Worm (Caenorhabditis elegans) whole organism, young adult: Measurements from ENCODE around the gene C53D6.4.
A peak's percentile ranks its signal among the peaks of the same experiment; 100 is the strongest.
"Not testable (repeated sequence)": the region's sequence is repeated elsewhere in the genome, so short reads cannot be mapped to it uniquely, and the experiment has no call there.

Experiments used
- B0336.3 ChIP-seq: fragments of 200-800 bp; sonication (Bioruptor generic); IDR thresholded peaks from 2 replicates; pipeline ENCODE4 v1.3.6; 2022; ENCODE audit warnings: missing genetic modification characterization, missing compliant biosample characterization
- C17E4.6 ChIP-seq: fragments of 200-800 bp; sonication (Bioruptor generic); IDR thresholded peaks from 2 replicates; pipeline ENCODE4 v1.3.6; 2022; ENCODE audit warnings: missing genetic modification reagents, missing genetic modification characterization, missing compliant biosample characterization
- D2030.7 ChIP-seq: fragments of 200-800 bp; sonication (Bioruptor generic); IDR thresholded peaks from 2 replicates; pipeline ENCODE4 v1.3.6; 2022; ENCODE audit warnings: missing genetic modification reagents, missing genetic modification characterization, missing compliant biosample characterization
- F33H1.4 ChIP-seq: fragments of 200-800 bp; sonication (Bioruptor generic); IDR thresholded peaks from 2 replicates; pipeline ENCODE4 v1.3.6; 2022; ENCODE audit warnings: missing genetic modification reagents, missing genetic modification characterization, missing compliant biosample characterization
- F49E8.2 ChIP-seq: sonication (generic microtip); optimal IDR thresholded peaks from 3 replicates; lab custom pipeline; 2017; ENCODE audit warnings: missing genetic modification characterization, mild to moderate bottlenecking, missing compliant biosample characterization, antibody characterized with exemption, moderate library complexity; ENCODE audit not compliant: insufficient read depth
- F57C9.4 ChIP-seq: sonication (generic microtip); optimal IDR thresholded peaks from 2 replicates; lab custom pipeline; 2017; ENCODE audit warnings: mild to moderate bottlenecking, missing genetic modification characterization, missing compliant biosample characterization
- K11D2.4 ChIP-seq: fragments of 200-800 bp; sonication (Bioruptor generic); IDR thresholded peaks from 2 replicates; pipeline ENCODE4 v1.3.6; 2022; ENCODE audit warnings: missing genetic modification reagents, missing genetic modification characterization, missing compliant biosample characterization
- K12H6.12 ChIP-seq: fragments of 200-800 bp; sonication (Bioruptor generic); optimal IDR thresholded peaks from 2 replicates; lab custom pipeline; 2018; ENCODE audit warnings: mild to moderate bottlenecking, missing genetic modification characterization, missing compliant biosample characterization
- Y53F4B.3 ChIP-seq: fragments of 200-800 bp; sonication (Bioruptor generic); IDR thresholded peaks from 2 replicates; pipeline ENCODE4 v1.3.6; 2022; ENCODE audit warnings: missing genetic modification reagents, missing genetic modification characterization, missing compliant biosample characterization
- Y56A3A.18 ChIP-seq: fragments of 200-800 bp; sonication (Bioruptor generic); IDR thresholded peaks from 2 replicates; pipeline ENCODE4 v1.3.6; 2022; ENCODE audit warnings: missing genetic modification reagents, missing genetic modification characterization, missing compliant biosample characterization
- Y79H2A.3 ChIP-seq: fragments of 200-800 bp; sonication (Bioruptor generic); conservative IDR thresholded peaks from 2 replicates; pipeline ENCODE4 v1.3.6; 2022; ENCODE audit warnings: missing genetic modification reagents, missing genetic modification characterization, missing compliant biosample characterization
- Y95B8A.8 ChIP-seq: fragments of 200-800 bp; sonication (Bioruptor generic); IDR thresholded peaks from 2 replicates; pipeline ENCODE4 v1.3.6; 2022; ENCODE audit warnings: missing genetic modification reagents, missing genetic modification characterization, missing compliant biosample characterization
- akir-1 ChIP-seq: fragments of 200-800 bp; sonication (Bioruptor generic); optimal IDR thresholded peaks from 2 replicates; lab custom pipeline; 2018; ENCODE audit warnings: mild to moderate bottlenecking, missing genetic modification characterization, moderate library complexity, missing compliant biosample characterization
- aptf-3 ChIP-seq: fragments of 200-800 bp; sonication (Bioruptor generic); IDR thresholded peaks from 2 replicates; pipeline ENCODE4 v1.3.6; 2022; ENCODE audit warnings: missing genetic modification characterization, missing compliant biosample characterization
- attf-6 ChIP-seq: fragments of 200-800 bp; sonication (Bioruptor generic); IDR thresholded peaks from 2 replicates; pipeline ENCODE4 v1.3.6; 2022; ENCODE audit warnings: missing genetic modification reagents, missing genetic modification characterization, missing compliant biosample characterization
- ccch-3 ChIP-seq: fragments of 200-800 bp; sonication (Bioruptor generic); optimal IDR thresholded peaks from 2 replicates; lab custom pipeline; 2018; ENCODE audit warnings: mild to moderate bottlenecking, missing genetic modification characterization, missing compliant biosample characterization
- ceh-91 ChIP-seq: fragments of 200-800 bp; sonication (Bioruptor generic); IDR thresholded peaks from 2 replicates; pipeline ENCODE4 v1.3.6; 2022; ENCODE audit warnings: missing genetic modification reagents, missing genetic modification characterization, missing compliant biosample characterization
- dox-1 ChIP-seq: fragments of 200-800 bp; sonication (Bioruptor generic); IDR thresholded peaks from 2 replicates; pipeline ENCODE4 v1.3.6; 2022; ENCODE audit warnings: missing genetic modification reagents, missing genetic modification characterization, missing compliant biosample characterization
- efl-1 ChIP-seq: fragments of 150-350 bp; optimal IDR thresholded peaks from 2 replicates; lab custom pipeline; 2014; ENCODE audit warnings: missing biosample characterization, missing genetic modification reagents, missing genetic modification characterization
- egrh-3 ChIP-seq: fragments of 200-800 bp; sonication (Bioruptor generic); IDR thresholded peaks from 2 replicates; pipeline ENCODE4 v1.3.6; 2022; ENCODE audit warnings: missing genetic modification reagents, missing genetic modification characterization, missing compliant biosample characterization
- hmg-1.2 ChIP-seq: fragments of 200-800 bp; sonication (Bioruptor generic); IDR thresholded peaks from 2 replicates; pipeline ENCODE4 v1.3.6; 2022; ENCODE audit warnings: missing genetic modification reagents, missing genetic modification characterization, missing compliant biosample characterization
- hsf-1 ChIP-seq: fragments of 200-800 bp; sonication (Bioruptor generic); IDR thresholded peaks from 2 replicates; pipeline ENCODE4 v1.3.6; 2022; ENCODE audit warnings: missing genetic modification reagents, missing genetic modification characterization, missing compliant biosample characterization
- lin-54 ChIP-seq: fragments of 200-800 bp; sonication (Bioruptor generic); optimal IDR thresholded peaks from 2 replicates; lab custom pipeline; 2018; ENCODE audit warnings: mild to moderate bottlenecking, missing genetic modification characterization, missing compliant biosample characterization
- madf-10 ChIP-seq: sonication (generic microtip); optimal IDR thresholded peaks from 2 replicates; lab custom pipeline; 2016; ENCODE audit warnings: mild to moderate bottlenecking, missing genetic modification characterization, missing compliant biosample characterization
- madf-6 ChIP-seq: fragments of 200-800 bp; sonication (Bioruptor generic); IDR thresholded peaks from 2 replicates; pipeline ENCODE4 v1.3.6; 2022; ENCODE audit warnings: missing genetic modification reagents, missing genetic modification characterization, missing compliant biosample characterization
- mel-28 ChIP-seq: sonication (generic microtip); optimal IDR thresholded peaks from 2 replicates; lab custom pipeline; 2016; ENCODE audit warnings: borderline replicate concordance, mild to moderate bottlenecking, missing genetic modification characterization, missing compliant biosample characterization
- nhr-80 ChIP-seq: sonication (generic microtip); optimal IDR thresholded peaks from 2 replicates; lab custom pipeline; 2016; ENCODE audit warnings: missing genetic modification characterization, missing compliant biosample characterization
- nhr-90 ChIP-seq: sonication (generic microtip); optimal IDR thresholded peaks from 2 replicates; lab custom pipeline; 2016; ENCODE audit warnings: missing genotype, mild to moderate bottlenecking, missing genetic modification characterization, missing compliant biosample characterization
- pbrm-1 ChIP-seq: fragments of 200-800 bp; sonication (Bioruptor generic); IDR thresholded peaks from 2 replicates; pipeline ENCODE4 v1.3.6; 2022; ENCODE audit warnings: missing genetic modification reagents, missing genetic modification characterization, missing compliant biosample characterization
- rcor-1 ChIP-seq: fragments of 200-800 bp; sonication (Bioruptor generic); IDR thresholded peaks from 2 replicates; pipeline ENCODE4 v1.3.6; 2022; ENCODE audit warnings: missing genetic modification reagents, missing genetic modification characterization, missing compliant biosample characterization
- rpc-1 ChIP-seq, 2 experiments: fragments of 150-350 bp in 1 of 2; sonication (generic microtip) in 1 of 2; optimal IDR thresholded peaks; 2 replicates each; lab custom pipeline; 2014 to 2018; ENCODE audit warnings: missing biosample characterization in 1 of 2, missing genetic modification characterization in 1 of 2, missing genetic modification reagents in 1 of 2, missing genotype in 1 of 2
- snpc-1.1 ChIP-seq: sonication (generic microtip); optimal IDR thresholded peaks from 2 replicates; lab custom pipeline; 2017; ENCODE audit warnings: missing genetic modification characterization, mild to moderate bottlenecking, missing compliant biosample characterization, antibody characterized with exemption, moderate library complexity, missing genotype, missing genetic modification reagents; ENCODE audit not compliant: insufficient read depth
- snpc-4 ChIP-seq, 5 experiments: fragments of 150-350 bp in 1 of 5; sonication (generic microtip) in 4 of 5; optimal IDR thresholded peaks; 2 replicates each; lab custom pipeline; 2014 to 2018; ENCODE audit warnings: missing genetic modification characterization in 5 of 5, missing biosample characterization in 3 of 5, antibody characterized with exemption in 2 of 5, mild to moderate bottlenecking in 2 of 5, missing compliant biosample characterization in 2 of 5, missing genotype in 2 of 5, moderate library complexity in 2 of 5, missing genetic modification reagents in 1 of 5
- sptf-2 ChIP-seq: fragments of 200-800 bp; sonication (Bioruptor generic); optimal IDR thresholded peaks from 2 replicates; lab custom pipeline; 2018; ENCODE audit warnings: mild to moderate bottlenecking, missing genetic modification characterization, missing compliant biosample characterization
- tbp1 ChIP-seq: fragments of 200-800 bp; sonication (Bioruptor generic); optimal IDR thresholded peaks from 2 replicates; lab custom pipeline; 2018; ENCODE audit warnings: mild to moderate bottlenecking, missing genetic modification characterization, missing compliant biosample characterization
- tbx-9 ChIP-seq: sonication (generic microtip); optimal IDR thresholded peaks from 2 replicates; lab custom pipeline; 2016; ENCODE audit warnings: borderline replicate concordance, missing genetic modification characterization, inconsistent platforms, missing compliant biosample characterization
- tlf-1 ChIP-seq: fragments of 200-800 bp; sonication (Bioruptor generic); optimal IDR thresholded peaks from 2 replicates; lab custom pipeline; 2018; ENCODE audit warnings: mild to moderate bottlenecking, missing genetic modification characterization, missing compliant biosample characterization
- unc-130 ChIP-seq: sonication (generic microtip); optimal IDR thresholded peaks from 2 replicates; lab custom pipeline; 2016; ENCODE audit warnings: missing genetic modification reagents, missing genetic modification characterization, missing compliant biosample characterization
- zfh-2 ChIP-seq: fragments of 200-800 bp; sonication (Bioruptor generic); conservative IDR thresholded peaks from 2 replicates; pipeline ENCODE4 v1.3.6; 2022; ENCODE audit warnings: missing genetic modification reagents, missing genetic modification characterization, missing compliant biosample characterization
- zim-3 ChIP-seq: sonication (generic microtip); optimal IDR thresholded peaks from 2 replicates; lab custom pipeline; 2017; ENCODE audit warnings: mild to moderate bottlenecking, missing genetic modification characterization, moderate library complexity, missing compliant biosample characterization

C53D6.4 gene

DNA sequence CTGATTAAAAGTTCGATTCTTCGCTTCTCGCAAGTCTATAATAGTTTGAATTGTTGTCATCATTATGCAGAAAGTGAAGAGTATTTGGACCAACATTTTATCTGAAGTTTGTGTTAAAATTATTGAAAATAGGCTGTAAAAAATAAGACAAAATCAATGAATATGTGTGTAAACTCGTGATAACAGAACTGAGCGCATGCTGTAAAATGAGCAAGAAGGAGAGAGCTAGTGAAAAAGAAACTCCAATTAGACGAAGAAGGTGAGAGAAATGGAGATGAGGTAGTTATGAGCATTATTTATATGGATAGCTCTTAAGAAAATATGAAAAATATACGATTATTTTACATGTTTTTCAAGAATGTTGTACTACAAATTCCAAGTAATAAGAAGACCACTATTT, at the start of gene C53D6.4:
Gene C53D6.4, minus strand, starts transcription at position 101 of the 400 bp plus-strand sequence.
- TF ChIP-seq Y53F4B.3, result no peak
- no peak for TF ChIP-seq efl-1
- no peak for TF ChIP-seq unc-130
- TF ChIP-seq ccch-3 (GFP tag; lab: Kevin White, UChicago), result no peak
- no peak for TF ChIP-seq nhr-90
- TF ChIP-seq tlf-1, result no peak
- no peak for TF ChIP-seq mel-28
- no peak for TF ChIP-seq F49E8.2 (tag; lab: Kevin White, UChicago)
- no peak for TF ChIP-seq akir-1 (GFP tag; lab: Kevin White, UChicago)
- TF ChIP-seq aptf-3 (GFP tag; lab: Robert Waterston, UW), result no peak
- TF ChIP-seq madf-10 (tag; lab: Kevin White, UChicago), result no peak
- TF ChIP-seq C17E4.6 (GFP tag; lab: Robert Waterston, UW), result no peak
- no peak for TF ChIP-seq sptf-2 (GFP tag; lab: Kevin White, UChicago)
- TF ChIP-seq zim-3 (tag; lab: Kevin White, UChicago), result no peak
- no peak for TF ChIP-seq K11D2.4
- TF ChIP-seq tbx-9 (tag; lab: Kevin White, UChicago), result no peak

DNA sequence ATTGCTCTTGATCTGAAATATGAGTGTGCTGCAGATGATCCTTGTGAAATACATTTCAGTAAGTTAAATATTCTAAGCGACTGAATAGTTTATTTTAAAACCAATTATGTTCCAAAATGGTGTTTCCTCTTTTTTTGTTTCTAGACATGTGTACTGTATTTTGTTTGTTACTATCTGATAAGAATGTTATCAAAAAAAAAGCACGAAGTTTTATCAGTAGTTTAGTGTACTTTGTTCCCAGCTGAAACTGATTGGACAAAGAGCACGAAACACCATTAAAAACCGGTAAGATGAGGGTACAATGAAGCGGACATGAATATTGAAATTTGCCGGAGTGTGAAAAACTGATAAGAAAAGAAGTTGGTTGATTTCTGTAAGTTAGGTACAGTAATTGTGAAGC, 49.4 kb upstream of the C53D6.4 start:
- TF ChIP-seq zfh-2 (GFP tag; lab: Robert Waterston, UW) (no peak), nhr-80 (tag; lab: Kevin White, UChicago) (peak; percentile 47), attf-6 (GFP tag; lab: Robert Waterston, UW) (no peak), F57C9.4 (tag; lab: Kevin White, UChicago) (no peak)

DNA sequence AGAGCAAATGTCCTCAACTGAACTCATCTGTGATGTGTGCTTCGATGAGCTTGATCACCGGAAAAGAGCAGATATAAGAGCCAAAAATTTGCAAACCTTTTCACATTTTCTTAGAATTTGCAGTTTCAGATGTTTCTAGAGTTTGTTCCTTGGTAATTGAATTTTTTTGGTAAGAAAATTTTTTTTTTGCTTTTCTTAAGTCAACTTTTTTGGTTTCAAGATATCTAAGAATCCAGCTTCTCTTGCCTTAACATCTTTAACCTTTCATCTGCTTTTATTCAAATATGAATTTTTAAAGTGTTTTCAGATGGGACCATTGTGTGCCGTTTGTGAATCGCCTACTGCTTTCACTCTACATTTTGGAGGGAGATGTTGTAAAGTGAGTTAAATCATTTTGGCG, 49.0 kb upstream of the C53D6.4 start, which contains the start of gene nhr-11:
Gene nhr-11, plus strand, starts transcription at position 301 of the 400 bp plus-strand sequence.
- no peak for TF ChIP-seq tbx-9 (tag; lab: Kevin White, UChicago)
- TF ChIP-seq K12H6.12 (tag; lab: Kevin White, UChicago), result no peak
- TF ChIP-seq Y56A3A.18 (GFP tag; lab: Robert Waterston, UW), result no peak

DNA sequence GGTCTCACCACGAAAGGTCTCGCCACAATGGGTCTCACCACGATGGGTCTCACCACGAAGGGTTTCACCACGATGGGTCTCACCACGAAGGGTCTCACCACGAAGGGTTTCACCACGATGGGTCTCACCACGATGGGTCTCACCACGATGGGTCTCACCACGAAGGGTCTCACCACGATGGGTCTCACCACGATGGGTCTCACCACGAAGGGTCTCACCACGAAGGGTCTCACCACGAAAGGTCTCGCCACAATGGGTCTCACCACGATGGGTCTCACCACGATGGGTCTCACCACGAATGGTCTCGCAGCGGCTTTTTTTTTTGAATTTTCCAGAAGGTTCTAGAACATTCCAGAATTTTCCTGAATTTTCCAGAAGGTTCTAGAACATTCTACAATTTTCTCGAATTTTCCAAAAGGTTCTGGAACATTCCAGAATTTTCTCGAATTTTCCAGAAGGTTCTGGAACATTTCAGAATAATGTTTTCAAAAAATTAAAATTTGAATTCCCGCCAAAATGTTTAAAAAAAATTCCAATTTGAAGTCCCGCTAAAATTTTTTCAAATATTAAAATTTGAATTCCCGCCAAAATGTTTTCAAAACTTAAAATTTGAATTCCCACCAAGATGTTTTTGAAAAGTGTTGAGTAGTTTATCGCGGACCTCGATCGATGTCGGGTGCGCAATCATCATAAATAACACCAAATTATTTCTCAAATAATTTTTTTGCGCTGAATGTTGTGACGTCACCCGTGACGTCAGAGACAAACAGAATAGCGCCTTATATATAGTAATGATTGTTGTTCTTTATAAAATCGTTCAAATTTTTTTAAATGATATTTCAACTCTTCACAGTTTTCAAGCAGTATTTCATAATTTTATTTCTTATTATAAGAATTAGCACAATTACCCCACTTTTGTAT, 46.8 kb upstream of the C53D6.4 start:
- TF ChIP-seq tbp1 (peak; percentile 15), egrh-3 (GFP tag; lab: Robert Waterston, UW) (peak; percentile 17; the same call in 1 of the 2 replicates), hmg-1.2 (peak; percentile 65), B0336.3 (GFP tag; lab: Robert Waterston, UW) (0 out of 2 replicates have a peak, but pooled peaks have one; percentile 26), snpc-4 (tag; optimal IDR thresholded peaks at IDR 0.05; lab: Kevin White, UChicago) (peak in 3 of 4 experiments; percentile 51 to 88 (median 61)), snpc-1.1 (peak; percentile 55), attf-6 (GFP tag; lab: Robert Waterston, UW) (peak; percentile 92), madf-6 (GFP tag; lab: Robert Waterston, UW) (peak; percentile 49), ceh-91 (GFP tag; lab: Robert Waterston, UW) (0 out of 2 replicates have a peak, but pooled peaks have one; percentile 14), pbrm-1 (GFP tag; lab: Robert Waterston, UW) (peak; percentile 91), hsf-1 (peak; percentile 98), rcor-1 (peak; percentile 19; the same call in 1 of the 2 replicates), efl-1 (peak; percentile 20), D2030.7 (peak; percentile 51), Y79H2A.3 (0 out of 2 replicates have a peak, but pooled peaks have one; percentile 9), rpc-1 (optimal IDR thresholded peaks at IDR 0.05; lab: Kevin White, UChicago) (peak; percentile 27), dox-1 (GFP tag; lab: Robert Waterston, UW) (peak; percentile 70), Y95B8A.8 (0 out of 2 replicates have a peak, but pooled peaks have one; percentile 55), F33H1.4 (GFP tag; lab: Robert Waterston, UW) (peak; percentile 68), F49E8.2 (tag; lab: Kevin White, UChicago) (peak; percentile 7), lin-54 (GFP tag; lab: Kevin White, UChicago) (peak; percentile 74)
- not testable (repeated sequence) for TF ChIP-seq snpc-4 (GFP tag; optimal IDR thresholded peaks at IDR 0.05; lab: Kevin White, UChicago); rpc-1 (tag; optimal IDR thresholded peaks at IDR 0.05; lab: Kevin White, UChicago)
